Fruit fly (Drosophila melanogaster) whole organism: ENCODE measurements around the gene CG12991.

Source experiments
- CG8478 ChIP-seq: fragments of >200 bp; optimal IDR thresholded peaks from 2 replicates; lab custom pipeline; 2018; ENCODE audit warnings: inconsistent platforms
- EcR ChIP-seq, 2 experiments: fragments of >200 bp; optimal IDR thresholded peaks; 2 replicates each; lab custom pipeline; 2017; ENCODE audit warnings: missing biosample characterization in 2 of 2, missing genetic modification characterization in 2 of 2, missing genetic modification reagents in 2 of 2
- pan ChIP-seq: fragments of >200 bp; optimal IDR thresholded peaks from 2 replicates; lab custom pipeline; 2017
- psq ChIP-seq: fragments of >200 bp; optimal IDR thresholded peaks from 2 replicates; lab custom pipeline; 2017
- usp ChIP-seq: fragments of >200 bp; optimal IDR thresholded peaks from 2 replicates; lab custom pipeline; 2017; ENCODE audit warnings: missing biosample characterization, missing genetic modification characterization, mixed read lengths

DNA sequence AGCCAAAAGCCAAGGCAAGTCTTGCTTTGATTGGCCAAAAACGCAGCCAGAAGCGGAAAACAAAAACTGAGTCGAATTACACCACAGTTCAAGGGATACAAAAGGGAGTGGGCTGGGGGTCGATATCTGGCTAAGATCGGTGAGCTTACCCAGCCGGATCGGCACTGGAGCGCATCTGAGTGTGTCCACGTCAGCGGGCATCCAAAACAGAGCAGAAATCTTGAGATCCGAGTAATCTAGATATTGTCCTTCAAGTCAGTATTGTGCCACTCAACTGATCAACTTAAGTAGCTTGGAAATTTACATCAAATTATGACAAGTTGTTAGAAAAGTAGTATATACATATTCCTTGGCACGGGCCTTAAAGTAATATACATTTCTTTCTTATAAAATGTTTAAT lies 8.9 kb downstream of the CG12991 start, which contains the start of gene CG12992:
- TF ChIP-seq CG8478 (lab: Kevin White, UChicago), result no peak
- TF ChIP-seq EcR (GFP tag; optimal IDR thresholded peaks at IDR 0.05; lab: Kevin White, UChicago), result no peak
- no peak for TF ChIP-seq pan (lab: Kevin White, UChicago)
- no peak for TF ChIP-seq psq (lab: Kevin White, UChicago)
- TF ChIP-seq usp (GFP tag; lab: Kevin White, UChicago), result no peak
